Fruit fly (Drosophila melanogaster) whole organism, wandering third instar larva: Measurements from ENCODE around the gene CG13040.

Source experiments
- Abd-B ChIP-seq: fragments of >200 bp; optimal IDR thresholded peaks from 2 replicates; lab custom pipeline; 2017; ENCODE audit warnings: missing biosample characterization, missing genetic modification characterization
- CG32264 ChIP-seq: fragments of 200-800 bp; sonication (Bioruptor generic); optimal IDR thresholded peaks from 2 replicates; lab custom pipeline; 2016; ENCODE audit warnings: missing biosample characterization, missing genetic modification characterization
- CrebA ChIP-seq: fragments of 200-800 bp; sonication (Bioruptor generic); optimal IDR thresholded peaks from 2 replicates; lab custom pipeline; 2016; ENCODE audit warnings: missing biosample characterization, mild to moderate bottlenecking, missing genetic modification characterization, borderline replicate concordance
- GATAd ChIP-seq: sonication (Bioruptor generic); optimal IDR thresholded peaks from 2 replicates; lab custom pipeline; 2016; ENCODE audit warnings: missing biosample characterization, missing genetic modification characterization
- Hr78 ChIP-seq: fragments of >200 bp; optimal IDR thresholded peaks from 2 replicates; lab custom pipeline; 2017; ENCODE audit warnings: missing biosample characterization, missing genetic modification characterization
- Hr83 ChIP-seq: fragments of 200-300 bp; sonication (Bioruptor generic); optimal IDR thresholded peaks from 2 replicates; lab custom pipeline; 2016; ENCODE audit warnings: missing biosample characterization, mild to moderate bottlenecking, missing genetic modification characterization, moderate library complexity; ENCODE audit not compliant: poor library complexity, severe bottlenecking
- Jra ChIP-seq: sonication (Bioruptor generic); optimal IDR thresholded peaks from 2 replicates; lab custom pipeline; 2016; ENCODE audit warnings: missing biosample characterization, missing genetic modification characterization
- Myc ChIP-seq: fragments of >200 bp; optimal IDR thresholded peaks from 2 replicates; lab custom pipeline; 2017
- N ChIP-seq: fragments of >200 bp; optimal IDR thresholded peaks from 2 replicates; lab custom pipeline; 2018; ENCODE audit warnings: missing biosample characterization, missing external identifiers, missing genetic modification characterization
- OdsH ChIP-seq: fragments of 200-800 bp; sonication (Bioruptor generic); optimal IDR thresholded peaks from 2 replicates; lab custom pipeline; 2016; ENCODE audit warnings: missing biosample characterization, mild to moderate bottlenecking, missing genetic modification characterization
- Rel ChIP-seq, 2 experiments: fragments of 200-800 bp; sonication (Bioruptor generic) in 1 of 2; optimal IDR thresholded peaks; 2 replicates in 1 of 2; 3 replicates in 1 of 2; lab custom pipeline; 2016 to 2019; ENCODE audit warnings: mild to moderate bottlenecking in 2 of 2, missing biosample characterization in 2 of 2, missing genetic modification characterization in 2 of 2, moderate library complexity in 1 of 2
- Vsx2 ChIP-seq: fragments of 200-300, 225-300 bp; sonication (Bioruptor generic); optimal IDR thresholded peaks from 2 replicates; lab custom pipeline; 2018; ENCODE audit warnings: missing biosample characterization, missing genetic modification characterization; ENCODE audit not compliant: partially characterized antibody
- dl ChIP-seq, 2 experiments: fragments of 175-275, 200-275 bp in 1 of 2; fragments of 200-275 bp in 1 of 2; sonication (Bioruptor generic); optimal IDR thresholded peaks; lab custom pipeline; 2018; ENCODE audit warnings: mild to moderate bottlenecking in 2 of 2, missing biosample characterization in 2 of 2, missing genetic modification characterization in 2 of 2, moderate library complexity in 2 of 2; ENCODE audit not compliant: partially characterized antibody in 2 of 2, insufficient read depth in 1 of 2
- dmrt93B ChIP-seq: fragments of 200-800 bp; sonication (Bioruptor generic); optimal IDR thresholded peaks from 2 replicates; lab custom pipeline; 2018; ENCODE audit warnings: missing biosample characterization, mild to moderate bottlenecking, missing genetic modification characterization
- ey ChIP-seq: fragments of 200-800 bp; sonication (Bioruptor generic); optimal IDR thresholded peaks from 2 replicates; lab custom pipeline; 2016; ENCODE audit warnings: missing biosample characterization, missing genetic modification characterization
- foxo ChIP-seq, 2 experiments: fragments of 200-800 bp; sonication (Bioruptor generic); optimal IDR thresholded peaks; 2 replicates in 1 of 2; 3 replicates in 1 of 2; lab custom pipeline; 2016 to 2017; ENCODE audit warnings: missing biosample characterization in 2 of 2, missing genetic modification characterization in 2 of 2
- fru ChIP-seq: fragments of 200-800 bp; sonication (Bioruptor generic); optimal IDR thresholded peaks from 3 replicates; lab custom pipeline; 2016; ENCODE audit warnings: missing biosample characterization, mild to moderate bottlenecking, missing genetic modification characterization
- h ChIP-seq: fragments of 200-800 bp; sonication (Bioruptor generic); optimal IDR thresholded peaks from 3 replicates; lab custom pipeline; 2016; ENCODE audit warnings: missing biosample characterization, mild to moderate bottlenecking, missing genetic modification characterization
- lola ChIP-seq: fragments of >200 bp; optimal IDR thresholded peaks from 2 replicates; lab custom pipeline; 2017; ENCODE audit warnings: missing biosample characterization, missing genetic modification characterization
- pan ChIP-seq: fragments of >200 bp; optimal IDR thresholded peaks from 2 replicates; lab custom pipeline; 2017
- psq ChIP-seq: fragments of 200-800 bp; sonication (Bioruptor generic); optimal IDR thresholded peaks from 3 replicates; lab custom pipeline; 2017; ENCODE audit warnings: missing biosample characterization, mild to moderate bottlenecking, missing genetic modification characterization, moderate library complexity
- rgr ChIP-seq: fragments of 200-800 bp; sonication (Bioruptor generic); optimal IDR thresholded peaks from 3 replicates; lab custom pipeline; 2016; ENCODE audit warnings: missing biosample characterization, mild to moderate bottlenecking, missing genetic modification characterization
- sv ChIP-seq: fragments of 200-800 bp; sonication (Bioruptor generic); optimal IDR thresholded peaks from 3 replicates; lab custom pipeline; 2016; ENCODE audit warnings: missing biosample characterization, missing genetic modification characterization
- tai ChIP-seq: sonication (Bioruptor generic); optimal IDR thresholded peaks from 2 replicates; lab custom pipeline; 2016; ENCODE audit warnings: missing biosample characterization, missing genetic modification characterization
- usp ChIP-seq: fragments of >200 bp; optimal IDR thresholded peaks from 2 replicates; lab custom pipeline; 2017; ENCODE audit warnings: missing biosample characterization, missing genetic modification characterization

Gene CG13040

DNA sequence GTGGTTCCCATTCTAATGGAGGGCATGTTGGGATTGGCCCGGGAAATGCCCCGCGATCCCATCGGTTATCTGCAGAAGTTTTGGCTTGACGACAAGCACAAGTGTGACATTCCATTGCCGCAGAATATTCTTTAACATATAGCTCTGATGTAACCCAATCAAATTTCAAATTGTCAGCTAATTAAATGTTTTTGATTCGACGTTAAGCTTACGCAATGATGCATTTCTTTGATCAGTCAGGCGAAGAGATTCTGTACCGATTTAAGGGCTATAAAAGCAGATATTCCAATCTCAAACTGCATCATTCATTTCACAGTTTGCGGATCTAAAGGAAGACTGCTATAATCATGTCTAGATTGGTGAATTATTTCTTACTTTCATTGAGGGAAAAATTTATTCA lies 5.1 kb upstream of the CG13040 start, which contains the start of gene retinin:
TSS of gene retinin (plus strand) at position 301 of the 400 bp plus-strand sequence.
- no peak for TF ChIP-seq Hr83 (GFP tag; lab: Kevin White, UChicago)
- TF ChIP-seq ey: no peak
- no peak for TF ChIP-seq Myc (lab: Kevin White, UChicago)
- TF ChIP-seq Rel (GFP tag; optimal IDR thresholded peaks at IDR 0.05; lab: Kevin White, UChicago): no peak
- no peak for TF ChIP-seq Rel (tag; optimal IDR thresholded peaks at IDR 0.05; lab: Kevin White, UChicago)
- no peak for TF ChIP-seq Vsx2 (GFP tag; lab: Kevin White, UChicago)
- TF ChIP-seq, all 38 proteins: peak for 0

DNA sequence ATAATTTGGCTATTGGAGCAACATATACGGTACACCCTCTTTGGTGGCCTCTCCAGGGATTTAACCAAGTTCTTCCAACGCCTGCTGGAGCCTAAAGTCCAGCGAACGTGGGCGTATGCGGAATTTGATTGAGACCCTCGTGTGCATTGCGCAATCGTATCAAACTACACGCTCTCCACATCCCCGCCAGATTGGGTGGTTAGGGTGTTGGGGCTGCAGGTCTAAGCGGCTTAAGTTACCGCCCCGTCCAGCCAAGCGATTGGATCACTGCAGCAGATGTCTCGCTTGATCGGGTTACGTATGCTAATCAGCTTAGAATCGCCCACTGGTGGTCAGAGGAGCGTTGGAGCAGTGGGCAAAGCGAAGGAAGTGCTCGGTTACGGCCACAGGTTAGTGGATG lies 4.2 kb upstream of the CG13040 start, which contains the start of gene CG33060:
TSS of gene CG33060 (plus strand) at position 301 of the 400 bp plus-strand sequence.
- TF ChIP-seq Jra (GFP tag; lab: Kevin White, UChicago): no peak
- TF ChIP-seq, all 38 proteins: peak for 0

DNA sequence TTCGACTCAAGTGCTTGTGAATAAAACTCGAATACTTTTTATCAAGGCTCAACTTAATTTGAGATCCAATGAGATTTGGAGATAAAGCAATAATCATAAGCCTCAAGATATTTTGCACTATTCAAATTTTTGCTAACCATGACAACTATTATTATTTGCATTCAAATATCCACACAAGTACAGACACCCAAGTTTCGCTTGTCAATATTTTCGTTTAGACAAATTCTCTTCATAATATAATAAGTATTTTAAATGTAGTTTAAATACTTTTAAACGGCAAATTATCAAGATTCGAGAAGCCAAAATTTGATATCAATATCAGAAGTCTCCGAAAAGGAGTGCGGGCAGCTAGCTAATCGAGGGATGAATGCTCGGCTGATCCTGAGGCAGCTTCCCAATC lies 2.9 kb upstream of the CG13040 start, which contains the start of gene CG33061:
TSS of gene CG33061 (plus strand) at position 301 of the 400 bp plus-strand sequence.
- TF ChIP-seq GATAd: no peak
- no peak for TF ChIP-seq Myc (lab: Kevin White, UChicago)
- TF ChIP-seq CrebA (GFP tag; lab: Kevin White, UChicago): no peak
- TF ChIP-seq dmrt93B (GFP tag; lab: Kevin White, UChicago): no peak

DNA sequence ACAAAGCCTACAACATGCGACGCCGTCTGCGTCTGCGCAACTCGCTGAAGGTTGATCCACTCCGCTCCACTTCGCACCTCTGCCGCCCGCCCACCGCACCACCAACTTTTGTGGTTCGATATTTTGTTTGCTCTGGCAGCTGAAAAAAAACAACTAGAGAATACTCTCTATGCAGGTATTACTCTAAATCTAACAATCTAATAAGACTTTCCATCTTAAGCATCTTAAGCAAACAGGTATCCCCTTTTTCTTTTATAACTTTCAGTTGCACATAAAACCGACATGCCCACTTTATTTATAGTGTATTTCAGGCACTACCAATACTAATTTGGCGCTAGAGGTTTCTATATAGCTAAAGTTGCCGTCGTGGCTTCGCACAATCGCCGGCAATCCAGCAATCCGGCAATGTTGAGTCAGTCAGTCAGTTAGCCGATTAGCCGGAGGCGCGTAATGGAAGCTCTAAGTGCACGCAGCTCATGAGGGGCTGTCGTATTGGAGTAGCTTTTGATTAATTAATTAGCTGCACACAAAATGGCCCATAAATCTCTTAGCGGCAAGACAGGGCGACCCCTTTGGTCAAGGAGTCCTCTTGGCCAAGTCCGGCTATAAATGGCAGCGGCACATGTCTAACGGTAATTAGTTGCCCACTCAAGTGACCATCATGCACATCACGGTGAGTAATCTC lies 1.8 kb upstream of the CG13040 start, which contains the start of gene CG13058:
TSS of gene CG13058 (plus strand) at position 635 of the 685 bp plus-strand sequence.
- TF ChIP-seq sv (peak; percentile 50), CG32264 (GFP tag; lab: Kevin White, UChicago) (no peak)
- TF ChIP-seq, all 38 proteins: peak for 1

DNA sequence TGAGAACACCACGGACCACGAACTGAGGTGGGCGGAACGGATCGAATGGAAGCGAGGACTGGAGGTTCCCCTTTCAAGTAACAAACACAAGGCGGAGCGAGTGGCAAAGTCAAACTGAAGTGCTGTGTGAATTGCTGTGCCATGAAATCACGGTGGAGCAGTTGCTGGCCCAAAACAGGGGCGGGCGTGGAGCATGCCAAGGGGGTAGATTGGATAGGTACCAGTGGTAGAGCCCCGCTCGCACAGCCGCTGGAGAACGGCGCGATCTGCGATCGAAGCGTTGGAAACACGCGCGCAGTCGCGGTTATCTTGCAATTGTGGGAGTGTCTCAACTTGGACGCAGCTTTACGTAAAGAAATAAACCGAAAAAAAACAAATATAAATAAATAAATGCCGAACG lies 1.2 kb upstream of the CG13040 start, which contains the start of gene CG13038:
TSS of gene CG13038 (minus strand) at position 118 of the 400 bp plus-strand sequence.
- TF ChIP-seq Hr78 (GFP tag; lab: Kevin White, UChicago) (no peak), h (GFP tag; lab: Kevin White, UChicago) (peak; percentile 8), foxo (GFP tag; optimal IDR thresholded peaks at IDR 0.05; lab: Kevin White, UChicago) (no peak), dl (GFP tag; optimal IDR thresholded peaks at IDR 0.05; lab: Kevin White, UChicago; ENCODE audit: insufficient read depth in 1 of 2, partially characterized antibody in 2 of 2) (no peak), fru (GFP tag; lab: Kevin White, UChicago) (peak; percentile 7)

DNA sequence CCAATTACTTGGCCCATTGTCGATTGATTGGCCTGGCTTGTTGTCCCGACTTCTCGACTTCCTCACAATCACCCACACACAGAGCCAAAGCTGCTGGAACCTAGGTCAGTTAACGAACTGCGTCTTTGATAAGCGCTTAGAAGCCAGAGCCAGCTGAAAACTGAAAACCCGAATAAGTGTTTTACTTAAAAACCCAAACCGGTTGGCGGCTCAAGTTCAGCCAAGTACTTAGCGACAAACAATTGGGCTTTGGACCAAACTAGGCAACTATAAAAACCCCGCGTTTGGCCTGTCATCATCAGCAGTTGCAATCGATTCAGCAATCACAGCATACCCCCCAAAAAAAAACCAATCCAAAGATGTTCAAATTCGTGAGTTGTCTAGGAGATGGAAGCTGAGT lies 3.2 kb downstream of the CG13040 start, which contains the start of gene CG13059:
TSS of gene CG13059 (plus strand) at position 301 of the 400 bp plus-strand sequence.
- TF ChIP-seq pan (no peak), Rel (GFP tag; optimal IDR thresholded peaks at IDR 0.05; lab: Kevin White, UChicago) (no peak), Rel (tag; optimal IDR thresholded peaks at IDR 0.05; lab: Kevin White, UChicago) (no peak)

DNA sequence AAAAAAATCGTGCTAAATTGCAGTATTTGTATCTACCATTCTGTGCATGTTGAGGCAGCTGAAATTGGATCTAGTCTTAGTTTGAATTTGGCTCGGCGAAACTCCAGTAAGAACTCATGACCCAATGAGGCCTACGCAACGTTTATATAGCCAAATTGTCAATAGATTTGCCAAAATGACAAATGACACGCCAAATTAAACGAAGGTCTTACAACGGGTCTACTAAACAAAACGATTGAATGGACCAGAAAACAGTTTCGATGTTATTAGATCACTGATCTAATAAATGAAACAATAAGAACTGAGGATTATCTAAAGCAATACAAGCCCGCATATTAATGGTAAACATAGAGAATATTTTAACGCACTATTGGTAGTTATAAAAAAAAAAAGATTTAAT lies 5.4 kb downstream of the CG13040 start, which contains the start of gene CG42718:
TSS of gene CG42718 (minus strand) at position 101 of the 400 bp plus-strand sequence.
- TF ChIP-seq sv (no peak), rgr (GFP tag; lab: Kevin White, UChicago) (no peak), Jra (GFP tag; lab: Kevin White, UChicago) (no peak), Rel (GFP tag; optimal IDR thresholded peaks at IDR 0.05; lab: Kevin White, UChicago) (no peak), Rel (tag; optimal IDR thresholded peaks at IDR 0.05; lab: Kevin White, UChicago) (no peak), Myc (lab: Kevin White, UChicago) (no peak), h (GFP tag; lab: Kevin White, UChicago) (no peak), psq (GFP tag; lab: Kevin White, UChicago) (no peak), Vsx2 (GFP tag; lab: Kevin White, UChicago) (no peak), Hr78 (GFP tag; lab: Kevin White, UChicago) (no peak), lola (GFP tag; lab: Kevin White, UChicago) (no peak), tai (GFP tag; lab: Kevin White, UChicago) (no peak), OdsH (GFP tag; lab: Kevin White, UChicago) (no peak), usp (GFP tag; lab: Kevin White, UChicago) (no peak), Abd-B (no peak), pan (no peak), fru (GFP tag; lab: Kevin White, UChicago) (no peak), N (GFP tag; lab: Kevin White, UChicago) (no peak), foxo (GFP tag; optimal IDR thresholded peaks at IDR 0.05; lab: Kevin White, UChicago) (no peak)
